Worm (Caenorhabditis elegans): ENCODE data around the gene F37C12.10.

The F37C12.10 gene

DNA sequence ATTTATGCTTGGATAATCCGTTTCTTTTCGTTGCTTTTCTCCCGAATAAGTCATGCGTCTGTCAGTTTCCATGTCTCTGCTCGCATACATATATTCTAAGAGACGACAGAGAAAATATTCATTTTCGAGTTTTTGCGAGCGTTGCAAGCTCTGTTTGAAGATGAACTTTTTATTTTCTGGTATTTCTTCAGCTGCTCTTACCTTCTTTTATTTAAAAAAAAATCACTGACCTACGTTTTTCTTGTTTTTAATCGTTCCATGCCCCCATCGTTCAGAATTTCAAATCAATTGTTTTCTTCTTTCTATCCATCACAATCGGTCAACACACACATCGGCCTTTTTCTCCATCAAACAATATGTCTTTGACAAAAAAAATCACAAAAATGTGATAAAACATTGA is 22.3 kb upstream of the F37C12.10 start:
- TF ChIP-seq ama-1 (optimal IDR thresholded peaks at IDR 0.05): no peak
- TF ChIP-seq ceh-16 (tag; optimal IDR thresholded peaks at IDR 0.05): no peak
- TF ChIP-seq unc-39 (tag; optimal IDR thresholded peaks at IDR 0.05): no peak
- no peak for TF ChIP-seq fkh-2 (tag; optimal IDR thresholded peaks at IDR 0.05)
- no peak for TF ChIP-seq jun-1 (tag; optimal IDR thresholded peaks at IDR 0.05)
- TF ChIP-seq nhr-25 (tag; optimal IDR thresholded peaks at IDR 0.05): no peak
- TF ChIP-seq ceh-82 (tag; optimal IDR thresholded peaks at IDR 0.05): no peak
- TF ChIP-seq nhr-23 (tag; optimal IDR thresholded peaks at IDR 0.05): no peak
- TF ChIP-seq nhr-237 (tag; optimal IDR thresholded peaks at IDR 0.05): no peak
- TF ChIP-seq fos-1 (tag; optimal IDR thresholded peaks at IDR 0.05): no peak
- no peak for TF ChIP-seq ztf-4 (tag; optimal IDR thresholded peaks at IDR 0.05)
- no peak for TF ChIP-seq pqm-1 (tag; optimal IDR thresholded peaks at IDR 0.05)
- TF ChIP-seq tbx-2 (tag; optimal IDR thresholded peaks at IDR 0.05): no peak
- no peak for TF ChIP-seq egl-27 (tag; optimal IDR thresholded peaks at IDR 0.05)
- no peak for TF ChIP-seq ceh-9 (tag; optimal IDR thresholded peaks at IDR 0.05)
- no peak for TF ChIP-seq hmg-11 (tag; optimal IDR thresholded peaks at IDR 0.05)
- no peak for TF ChIP-seq fkh-10 (GFP tag; optimal IDR thresholded peaks at IDR 0.05)

DNA sequence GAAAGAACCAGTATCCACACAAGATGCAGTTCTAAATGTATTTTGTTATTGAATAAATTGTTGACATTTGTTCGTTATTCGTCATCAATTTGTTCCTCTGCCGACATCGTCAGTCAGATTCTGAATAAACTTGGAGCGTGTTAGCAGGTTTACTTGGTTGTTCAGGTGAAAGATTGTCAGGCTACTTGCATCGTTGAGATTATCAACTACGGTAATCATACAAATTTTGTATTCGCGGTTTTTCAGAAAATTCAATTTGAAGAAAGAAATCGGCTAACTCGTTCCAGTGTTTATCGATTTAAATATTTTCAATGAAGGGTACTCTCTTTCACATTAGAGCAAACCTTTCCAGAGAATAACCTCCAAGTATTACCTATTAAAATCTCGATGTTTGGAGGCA is 21.5 kb upstream of the F37C12.10 start, which contains the start of gene R151.2:
Gene R151.2, plus strand, starts transcription at position 247 of the 400 bp plus-strand sequence.
- TF ChIP-seq fos-1 (tag; optimal IDR thresholded peaks at IDR 0.05) (peak; percentile 10), skn-1 (tag; optimal IDR thresholded peaks at IDR 0.05) (no peak)

DNA sequence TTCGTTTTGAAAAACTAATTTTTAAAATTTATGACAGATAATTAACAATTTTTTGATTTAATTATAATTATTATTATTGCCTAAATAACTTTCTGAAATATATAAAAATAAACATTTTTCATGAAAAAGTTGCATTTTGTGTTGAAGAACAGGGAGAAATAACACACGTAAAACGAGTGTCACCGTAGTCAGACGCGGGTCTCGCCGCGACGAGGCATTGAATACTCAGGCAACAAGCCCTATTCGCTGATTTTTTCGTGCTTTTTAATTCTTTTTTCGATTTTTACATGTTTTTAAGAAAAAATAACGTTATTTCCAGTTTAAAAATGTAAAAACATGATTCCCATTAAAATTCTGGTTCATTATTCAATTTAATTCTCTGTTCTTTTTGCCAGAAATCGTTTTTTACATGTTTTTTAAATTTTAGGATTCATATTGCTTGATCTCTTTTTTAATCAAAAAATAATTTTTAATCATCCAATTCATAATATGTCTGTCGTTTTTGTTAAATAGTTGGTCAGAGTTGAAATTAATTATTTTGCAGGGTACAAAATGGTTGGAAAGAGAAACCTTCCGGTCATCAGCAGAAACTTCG is 19.8 kb upstream of the F37C12.10 start, which contains the start of gene rpl-6:
Gene rpl-6, plus strand, starts transcription at position 545 of the 595 bp plus-strand sequence.
- TF ChIP-seq fos-1 (tag; optimal IDR thresholded peaks at IDR 0.05) (no peak), ZK546.5 (tag; optimal IDR thresholded peaks at IDR 0.05) (peak; percentile 22), tbx-2 (tag; optimal IDR thresholded peaks at IDR 0.05) (peak; percentile 37), elt-1 (tag; optimal IDR thresholded peaks at IDR 0.05) (peak; percentile 18), snpc-4 (tag; optimal IDR thresholded peaks at IDR 0.05) (peak; percentile 48), elt-2 (tag; optimal IDR thresholded peaks at IDR 0.05) (peak; percentile 66), elt-3 (tag; optimal IDR thresholded peaks at IDR 0.05) (peak in 1 of 3 experiments; percentile 72), egl-5 (tag; optimal IDR thresholded peaks at IDR 0.05) (peak; percentile 66), nhr-25 (tag; optimal IDR thresholded peaks at IDR 0.05) (peak; percentile 88), aly-2 (tag; optimal IDR thresholded peaks at IDR 0.05) (no peak), ztf-11 (tag; optimal IDR thresholded peaks at IDR 0.05) (no peak), nhr-237 (tag; optimal IDR thresholded peaks at IDR 0.05) (no peak), skn-1 (tag; optimal IDR thresholded peaks at IDR 0.05) (peak; percentile 77), fkh-2 (tag; optimal IDR thresholded peaks at IDR 0.05) (no peak), pqm-1 (tag; optimal IDR thresholded peaks at IDR 0.05) (peak; percentile 67), hmg-11 (tag; optimal IDR thresholded peaks at IDR 0.05) (peak; percentile 81), nhr-76 (tag; optimal IDR thresholded peaks at IDR 0.05) (peak; percentile 1), ztf-4 (tag; optimal IDR thresholded peaks at IDR 0.05) (peak; percentile 13), jun-1 (tag; optimal IDR thresholded peaks at IDR 0.05) (peak; percentile 35), unc-62 (GFP tag; optimal IDR thresholded peaks at IDR 0.05) (no peak), egl-27 (tag; optimal IDR thresholded peaks at IDR 0.05) (peak; percentile 72), nhr-23 (tag; optimal IDR thresholded peaks at IDR 0.05) (peak; percentile 98), nfya-1 (tag; optimal IDR thresholded peaks at IDR 0.05; ENCODE audit: insufficient read depth) (peak; percentile 98), daf-12 (tag; optimal IDR thresholded peaks at IDR 0.05) (no peak), mml-1 (tag; optimal IDR thresholded peaks at IDR 0.05) (no peak), eor-1 (tag; optimal IDR thresholded peaks at IDR 0.05) (no peak), nhr-28 (tag; optimal IDR thresholded peaks at IDR 0.05) (no peak), nhr-11 (tag; optimal IDR thresholded peaks at IDR 0.05) (no peak), mdl-1 (tag; optimal IDR thresholded peaks at IDR 0.05) (no peak), sea-2 (GFP tag; optimal IDR thresholded peaks at IDR 0.05) (no peak), zag-1 (tag; optimal IDR thresholded peaks at IDR 0.05) (no peak), ceh-9 (tag; optimal IDR thresholded peaks at IDR 0.05) (no peak), ceh-82 (tag; optimal IDR thresholded peaks at IDR 0.05) (no peak), nhr-77 (tag; optimal IDR thresholded peaks at IDR 0.05) (no peak), pha-4 (tag; optimal IDR thresholded peaks at IDR 0.05) (peak; percentile 98), unc-39 (tag; optimal IDR thresholded peaks at IDR 0.05) (no peak), ama-1 (optimal IDR thresholded peaks at IDR 0.05) (peak; percentile 59), lsy-12 (tag; optimal IDR thresholded peaks at IDR 0.05) (peak; percentile 90), lin-15B (tag; optimal IDR thresholded peaks at IDR 0.05) (peak; percentile 93), ceh-16 (tag; optimal IDR thresholded peaks at IDR 0.05) (peak; percentile 21), R02D3.7 (tag; optimal IDR thresholded peaks at IDR 0.05) (peak; percentile 84), lin-39 (tag; optimal IDR thresholded peaks at IDR 0.05) (peak; percentile 73), ceh-28 (tag; optimal IDR thresholded peaks at IDR 0.05) (peak; percentile 60), fkh-10 (GFP tag; optimal IDR thresholded peaks at IDR 0.05) (peak; percentile 14), nhr-43 (tag; optimal IDR thresholded peaks at IDR 0.05; ENCODE audit: poor library complexity, severe bottlenecking) (peak; percentile 79), nhr-12 (tag; optimal IDR thresholded peaks at IDR 0.05) (no peak), nhr-67 (tag; optimal IDR thresholded peaks at IDR 0.05) (no peak)

Data from whole organism, L3 larva.